Fruit fly (Drosophila melanogaster) whole organism, embryonic: Measurements from ENCODE around the gene ssp.
A peak's percentile ranks its signal among the peaks of the same experiment; 100 is the strongest.

Experiments
- BtbVII ChIP-seq: fragments of 200-800 bp; sonication (Bioruptor generic); optimal IDR thresholded peaks from 3 replicates; lab custom pipeline; 2017; ENCODE audit warnings: missing biosample characterization, mild to moderate bottlenecking, missing genetic modification characterization
- CG10654 ChIP-seq: fragments of 200-800 bp; sonication (Bioruptor generic); optimal IDR thresholded peaks from 2 replicates; lab custom pipeline; 2016; ENCODE audit warnings: missing biosample characterization, missing genetic modification characterization
- CG12744 ChIP-seq: fragments of 200-800 bp; sonication (Bioruptor generic); optimal IDR thresholded peaks from 2 replicates; lab custom pipeline; 2016; ENCODE audit warnings: missing biosample characterization, missing genetic modification characterization
- CG12942 ChIP-seq: fragments of 200-800 bp; sonication (Bioruptor generic); optimal IDR thresholded peaks from 3 replicates; lab custom pipeline; 2016; ENCODE audit warnings: missing biosample characterization, missing genetic modification characterization
- CG1603 ChIP-seq: fragments of 200-800 bp; sonication (Bioruptor generic); optimal IDR thresholded peaks from 2 replicates; lab custom pipeline; 2019; ENCODE audit warnings: missing biosample characterization, mild to moderate bottlenecking, missing genetic modification characterization, moderate library complexity
- CG1647 ChIP-seq: fragments of 200-800 bp; sonication (Bioruptor generic); optimal IDR thresholded peaks from 3 replicates; lab custom pipeline; 2016; ENCODE audit warnings: missing biosample characterization, missing genetic modification characterization
- CG16779 ChIP-seq: fragments of 200-800 bp; sonication (Bioruptor generic); IDR thresholded peaks from 2 replicates; pipeline ENCODE4 v1.3.6; 2022; ENCODE audit warnings: missing biosample characterization, missing genetic modification characterization
- CG17612 ChIP-seq: fragments of 200-800 bp; sonication (Bioruptor generic); IDR thresholded peaks from 2 replicates; pipeline ENCODE4 v1.3.6; 2022; ENCODE audit warnings: missing biosample characterization, missing genetic modification characterization
- CG17829 ChIP-seq: fragments of 200-800 bp; optimal IDR thresholded peaks from 2 replicates; lab custom pipeline; 2019; ENCODE audit warnings: missing biosample characterization, mild to moderate bottlenecking, missing genetic modification characterization, moderate library complexity
- CG18619 ChIP-seq: fragments of 200-800 bp; sonication (Bioruptor generic); optimal IDR thresholded peaks from 3 replicates; lab custom pipeline; 2017; ENCODE audit warnings: missing biosample characterization, mild to moderate bottlenecking, missing genetic modification characterization
- CG2678 ChIP-seq: fragments of 200-800 bp; sonication (Bioruptor generic); optimal IDR thresholded peaks from 3 replicates; lab custom pipeline; 2019; ENCODE audit warnings: missing biosample characterization, mild to moderate bottlenecking, missing genetic modification characterization, moderate library complexity
- CG33213 ChIP-seq: fragments of 200-800 bp; sonication (Bioruptor generic); optimal IDR thresholded peaks from 3 replicates; lab custom pipeline; 2016; ENCODE audit warnings: missing biosample characterization, missing genetic modification characterization
- CG3838 ChIP-seq: fragments of 200-800 bp; sonication (Bioruptor generic); optimal IDR thresholded peaks from 3 replicates; lab custom pipeline; 2016; ENCODE audit warnings: missing biosample characterization, missing genetic modification characterization
- CG5953 ChIP-seq: fragments of 200-800 bp; sonication (Bioruptor generic); IDR thresholded peaks from 2 replicates; pipeline ENCODE4 v1.3.6; 2022; ENCODE audit warnings: missing biosample characterization, missing genetic modification characterization
- CG6791 ChIP-seq: fragments of 200-800 bp; sonication (Bioruptor generic); IDR thresholded peaks from 3 replicates; pipeline ENCODE4 v1.3.6; 2022; ENCODE audit warnings: missing biosample characterization, missing genetic modification characterization; ENCODE audit not compliant: partially characterized antibody
- CG8388 ChIP-seq: fragments of 200-800 bp; sonication (Bioruptor generic); optimal IDR thresholded peaks from 2 replicates; lab custom pipeline; 2019; ENCODE audit warnings: missing biosample characterization, mild to moderate bottlenecking, missing genetic modification characterization, moderate library complexity
- CG8478 ChIP-seq: fragments of >200 bp; optimal IDR thresholded peaks from 2 replicates; lab custom pipeline; 2018
- CG9727 ChIP-seq: fragments of 200-800 bp; sonication (Bioruptor generic); optimal IDR thresholded peaks from 3 replicates; lab custom pipeline; 2017; ENCODE audit warnings: missing biosample characterization, mild to moderate bottlenecking, missing genetic modification characterization
- Dbx ChIP-seq: fragments of 200-800 bp; sonication (Bioruptor generic); IDR thresholded peaks from 3 replicates; pipeline ENCODE4 v1.3.6; 2022; ENCODE audit warnings: missing biosample characterization, missing genetic modification characterization
- Elba2 ChIP-seq: fragments of 200-800 bp; sonication (Bioruptor generic); optimal IDR thresholded peaks from 3 replicates; lab custom pipeline; 2016; ENCODE audit warnings: missing biosample characterization, missing genetic modification characterization
- Ets97D ChIP-seq: fragments of 200-800 bp; sonication (Bioruptor generic); optimal IDR thresholded peaks from 3 replicates; lab custom pipeline; 2016; ENCODE audit warnings: missing biosample characterization, missing genetic modification characterization
- Hand ChIP-seq: fragments of 200-800 bp; sonication (Bioruptor generic); optimal IDR thresholded peaks from 2 replicates; lab custom pipeline; 2017; ENCODE audit warnings: mild to moderate bottlenecking, missing biosample characterization, missing genetic modification reagents, missing genetic modification characterization
- HmgZ ChIP-seq: fragments of 200-800 bp; sonication (Bioruptor generic); optimal IDR thresholded peaks from 2 replicates; lab custom pipeline; 2018; ENCODE audit warnings: missing biosample characterization, mild to moderate bottlenecking, missing genetic modification characterization
- Hsf ChIP-seq: fragments of 200-800 bp; sonication (Bioruptor generic); optimal IDR thresholded peaks from 3 replicates; lab custom pipeline; 2016; ENCODE audit warnings: missing biosample characterization, missing genetic modification characterization
- Med ChIP-seq: fragments of 200-800 bp; sonication (Bioruptor generic); peaks from one replicate; lab custom pipeline; 2016; ENCODE audit warnings: missing biosample characterization, missing genetic modification characterization, mild to moderate bottlenecking, inconsistent platforms, moderate library complexity
- Meics ChIP-seq: fragments of 200-800 bp; sonication (Bioruptor generic); optimal IDR thresholded peaks from 2 replicates; lab custom pipeline; 2017; ENCODE audit warnings: missing biosample characterization, mild to moderate bottlenecking, missing genetic modification characterization
- Scr ChIP-seq: fragments of 200-800 bp; sonication (Bioruptor generic); IDR thresholded peaks from 2 replicates; pipeline ENCODE4 v1.3.6; 2022; ENCODE audit warnings: missing biosample characterization, missing genetic modification characterization; ENCODE audit not compliant: partially characterized antibody
- Xbp1 ChIP-seq: fragments of 200-800 bp; sonication (Bioruptor generic); optimal IDR thresholded peaks from 3 replicates; lab custom pipeline; 2016; ENCODE audit warnings: missing biosample characterization, mild to moderate bottlenecking, missing genetic modification characterization
- bcd ChIP-seq: fragments of 200-800 bp; sonication (Bioruptor generic); optimal IDR thresholded peaks from 2 replicates; lab custom pipeline; 2017; ENCODE audit warnings: missing biosample characterization, mild to moderate bottlenecking, missing genetic modification characterization
- bsh ChIP-seq, 2 experiments: fragments of 200-800 bp; sonication (Bioruptor generic); optimal IDR thresholded peaks; 2 replicates each; lab custom pipeline; 2017 to 2018; ENCODE audit warnings: mild to moderate bottlenecking in 2 of 2, missing biosample characterization in 2 of 2, missing genetic modification characterization in 2 of 2, moderate library complexity in 1 of 2
- cwo ChIP-seq: fragments of 200-800 bp; sonication (Bioruptor generic); optimal IDR thresholded peaks from 3 replicates; lab custom pipeline; 2017; ENCODE audit warnings: missing biosample characterization, missing genetic modification characterization, mild to moderate bottlenecking, moderate library complexity, missing genetic modification reagents
- en ChIP-seq: fragments of 200-800 bp; sonication (Bioruptor generic); optimal IDR thresholded peaks from 2 replicates; lab custom pipeline; 2016; ENCODE audit warnings: missing biosample characterization, missing genetic modification characterization
- esg ChIP-seq: fragments of 200-800 bp; sonication (Bioruptor generic); conservative IDR thresholded peaks from 2 replicates; pipeline ENCODE4 v1.3.6; 2022; ENCODE audit warnings: missing biosample characterization, missing genetic modification characterization
- fd64A ChIP-seq: fragments of 200-800 bp; sonication (Bioruptor generic); optimal IDR thresholded peaks from 3 replicates; lab custom pipeline; 2018; ENCODE audit warnings: missing biosample characterization, mild to moderate bottlenecking, missing genetic modification characterization
- gem ChIP-seq: fragments of 200-800 bp; sonication (Bioruptor generic); optimal IDR thresholded peaks from 2 replicates; lab custom pipeline; 2019; ENCODE audit warnings: missing biosample characterization, mild to moderate bottlenecking, missing genetic modification characterization, moderate library complexity
- gt ChIP-seq: fragments of 200-800 bp; sonication (Bioruptor generic); IDR thresholded peaks from 2 replicates; pipeline ENCODE4 v1.3.6; 2022; ENCODE audit warnings: missing biosample characterization, missing genetic modification characterization
- hbn ChIP-seq: fragments of 200-800 bp; sonication (Bioruptor generic); IDR thresholded peaks from 2 replicates; pipeline ENCODE4 v1.3.6; 2022; ENCODE audit warnings: missing biosample characterization, missing genetic modification characterization; ENCODE audit not compliant: partially characterized antibody
- jigr1 ChIP-seq: fragments of 200-800 bp; sonication (Bioruptor generic); IDR thresholded peaks from 3 replicates; pipeline ENCODE4 v1.3.6; 2022; ENCODE audit warnings: missing biosample characterization, missing genetic modification characterization
- kni ChIP-seq: fragments of 200-800 bp; sonication (Bioruptor generic); optimal IDR thresholded peaks from 3 replicates; lab custom pipeline; 2017; ENCODE audit warnings: mild to moderate bottlenecking, missing biosample characterization, missing genetic modification reagents, missing genetic modification characterization
- onecut ChIP-seq: fragments of 200-800 bp; sonication (Bioruptor generic); IDR thresholded peaks from 2 replicates; pipeline ENCODE4 v1.3.6; 2022; ENCODE audit warnings: missing biosample characterization, missing genetic modification characterization
- otp ChIP-seq: fragments of 200-800 bp; sonication (Bioruptor generic); IDR thresholded peaks from 3 replicates; pipeline ENCODE4, ENCODE4 v1.3.6; 2022; ENCODE audit warnings: missing biosample characterization, missing genetic modification characterization
- peb ChIP-seq: fragments of 200-800 bp; sonication (Bioruptor generic); IDR thresholded peaks from 2 replicates; pipeline ENCODE4 v1.3.6; 2022; ENCODE audit warnings: missing biosample characterization, missing genetic modification characterization
- rib ChIP-seq: fragments of 200-800 bp; sonication (Bioruptor generic); IDR thresholded peaks from 2 replicates; pipeline ENCODE4 v1.3.6; 2022; ENCODE audit warnings: missing biosample characterization, missing genetic modification characterization
- salm ChIP-seq: fragments of 200-800 bp; sonication (Bioruptor generic); optimal IDR thresholded peaks from 2 replicates; lab custom pipeline; 2018; ENCODE audit warnings: missing biosample characterization, mild to moderate bottlenecking, missing genetic modification characterization
- sisA ChIP-seq: fragments of 200-800 bp; sonication (Bioruptor generic); IDR thresholded peaks from 2 replicates; pipeline ENCODE4 v1.3.6; 2022; ENCODE audit warnings: missing biosample characterization, missing genetic modification characterization
- stwl ChIP-seq: fragments of 200-800 bp; sonication (Bioruptor generic); optimal IDR thresholded peaks from 3 replicates; lab custom pipeline; 2018; ENCODE audit warnings: missing biosample characterization, mild to moderate bottlenecking, missing genetic modification characterization, moderate library complexity
- tio ChIP-seq: fragments of 200-800 bp; sonication (Bioruptor generic); optimal IDR thresholded peaks from 2 replicates; lab custom pipeline; 2017; ENCODE audit warnings: missing biosample characterization, missing genetic modification characterization, inconsistent platforms
- tup ChIP-seq: fragments of 200-800 bp; sonication (Bioruptor generic); optimal IDR thresholded peaks from 2 replicates; lab custom pipeline; 2016; ENCODE audit warnings: missing biosample characterization, mild to moderate bottlenecking, missing genetic modification characterization, moderate library complexity
- usp ChIP-seq: fragments of >200 bp; optimal IDR thresholded peaks from 2 replicates; lab custom pipeline; 2017; ENCODE audit warnings: missing biosample characterization, missing genetic modification characterization

Gene ssp

dm6 chr3L:12090898-12091685, 27.0 kb upstream of the ssp start (continued):
- TF ChIP-seq CG17829 (tag; lab: Kevin White, UChicago) (peak; percentile 38), Scr (GFP tag; lab: Robert Waterston, UW) (no peak), tio (peak; percentile 47), esg (GFP tag; lab: Robert Waterston, UW) (0 out of 2 replicates have a peak, but pooled peaks have one; percentile 39), CG18619 (GFP tag; lab: Kevin White, UChicago) (peak; percentile 63), kni (GFP tag; lab: Kevin White, UChicago) (no peak), CG33213 (peak; percentile 11), CG8388 (GFP tag; lab: Kevin White, UChicago) (peak; percentile 2), CG12744 (GFP tag; lab: Kevin White, UChicago) (peak; percentile 26), CG8478 (lab: Kevin White, UChicago) (no peak), gt (GFP tag; lab: Robert Waterston, UW) (no peak), peb (GFP tag; lab: Robert Waterston, UW) (no peak; the same call in 1 of the 2 replicates), stwl (tag; lab: Kevin White, UChicago) (no peak), rib (0 out of 2 replicates have a peak, but pooled peaks have one; percentile 69), CG16779 (GFP tag; lab: Robert Waterston, UW) (peak; percentile 21; the same call in 1 of the 2 replicates), Meics (GFP tag; lab: Kevin White, UChicago) (peak; percentile 89), BtbVII (GFP tag; lab: Kevin White, UChicago) (peak; percentile 77), Dbx (GFP tag; lab: Robert Waterston, UW) (peak; percentile 55; the same call in 1 of the 3 replicates), hbn (no peak), CG9727 (GFP tag; lab: Kevin White, UChicago) (peak; percentile 57), tup (peak; percentile 28), gem (peak; percentile 73), Ets97D (GFP tag; lab: Kevin White, UChicago) (no peak), en (GFP tag; lab: Kevin White, UChicago) (no peak), CG17612 (peak; percentile 69; the same call in 1 of the 2 replicates), CG12942 (GFP tag; lab: Kevin White, UChicago) (peak; percentile 43), CG2678 (peak; percentile 81), CG1647 (GFP tag; lab: Kevin White, UChicago) (peak; percentile 29), usp (GFP tag; lab: Kevin White, UChicago) (no peak), CG6791 (no peak), Xbp1 (GFP tag; lab: Kevin White, UChicago) (peak; percentile 66), onecut (GFP tag; lab: Robert Waterston, UW) (0 out of 2 replicates have a peak, but pooled peaks have one; percentile 16), CG3838 (GFP tag; lab: Kevin White, UChicago) (peak; percentile 16), jigr1 (0 out of 3 replicates have a peak, but pooled peaks have one; percentile 36), CG1603 (tag; lab: Kevin White, UChicago) (peak; percentile 17), CG10654 (GFP tag; lab: Kevin White, UChicago) (peak; percentile 35), otp (GFP tag; lab: Robert Waterston, UW) (peak; percentile 4; the same call in 1 of the 3 replicates), CG5953 (GFP tag; lab: Robert Waterston, UW) (peak; percentile 44; the same call in 1 of the 2 replicates), bsh (GFP tag; optimal IDR thresholded peaks at IDR 0.05; lab: Kevin White, UChicago) (no peak), cwo (GFP tag; lab: Kevin White, UChicago) (peak; percentile 16), Med (GFP tag; lab: Kevin White, UChicago) (peak; percentile 80), sisA (peak; percentile 67; the same call in 1 of the 2 replicates), bcd (GFP tag; lab: Kevin White, UChicago) (peak; percentile 50), Hsf (GFP tag; lab: Kevin White, UChicago) (peak; percentile 50), fd64A (GFP tag; lab: Kevin White, UChicago) (no peak), Hand (GFP tag; lab: Kevin White, UChicago) (peak; percentile 43), Elba2 (no peak), HmgZ (peak; percentile 56), salm (tag; lab: Kevin White, UChicago) (no peak)
